Worm (Caenorhabditis elegans) whole organism, midembryonic: ENCODE results near the gene ddx-46.

Source experiments
- flt-1 ChIP-seq: fragments of 200-800 bp; sonication (Bioruptor generic); IDR thresholded peaks from 2 replicates; pipeline ENCODE4 v1.3.6; 2022; ENCODE audit warnings: missing genetic modification characterization, missing compliant biosample characterization
- klf-2 ChIP-seq: fragments of 200-800 bp; sonication (Bioruptor generic); conservative IDR thresholded peaks from 2 replicates; pipeline ENCODE4 v1.3.6; 2022; ENCODE audit warnings: missing genetic modification reagents, missing genetic modification characterization, missing compliant biosample characterization

DNA sequence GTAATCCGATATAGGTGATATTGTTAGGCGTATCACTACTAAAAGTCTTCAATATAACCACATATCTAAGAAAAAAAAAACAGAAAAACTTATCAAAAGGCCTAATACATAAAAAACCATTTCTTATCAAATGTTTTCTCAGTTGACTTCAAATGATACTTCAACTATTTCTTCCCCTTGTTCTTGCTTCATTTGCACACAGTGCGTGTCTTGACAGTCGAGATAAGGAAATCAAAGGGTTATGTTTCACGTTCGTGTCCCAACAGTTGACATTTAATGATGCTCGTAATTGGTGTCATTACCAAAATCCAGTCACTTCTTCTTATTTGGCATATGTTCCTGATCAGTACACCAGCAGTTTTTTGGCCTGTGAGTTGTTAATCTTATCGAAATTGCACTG is 42.7 kb downstream of the ddx-46 start, which contains the start of gene clec-170:
- TF ChIP-seq flt-1 (GFP tag; lab: Robert Waterston, UW) (no peak), klf-2 (GFP tag; lab: Robert Waterston, UW) (no peak)
